Worm (Caenorhabditis elegans): ENCODE measurements around the gene lgc-56.
"Not testable (repeated sequence)": the region's sequence is repeated elsewhere in the genome, so short reads cannot be mapped to it uniquely, and the experiment has no call there.

lgc-56 gene

ce11 chrII:5157525-5157924 is 27.3 kb downstream of the lgc-56 start, which contains the start of gene srb-13:
srb-13 (minus strand) TSS chrII:5157625.
- TF ChIP-seq nfya-1 (tag; optimal IDR thresholded peaks at IDR 0.05) = no peak
- TF ChIP-seq elt-4 (tag; optimal IDR thresholded peaks at IDR 0.05) = no peak
- no peak for TF ChIP-seq ceh-31 (tag; optimal IDR thresholded peaks at IDR 0.05)
- no peak for TF ChIP-seq lin-11 (tag; optimal IDR thresholded peaks at IDR 0.05)
- TF ChIP-seq ztf-16 (tag; optimal IDR thresholded peaks at IDR 0.05) = no peak
- TF ChIP-seq F13H6.1 (tag; optimal IDR thresholded peaks at IDR 0.05) = no peak
- TF ChIP-seq ceh-45 (GFP tag; IDR thresholded peaks at IDR 0.05) = no peak
- TF ChIP-seq ceh-34 (tag; optimal IDR thresholded peaks at IDR 0.05) = no peak
- TF ChIP-seq ceh-18 (tag; optimal IDR thresholded peaks at IDR 0.05) = no peak

DNA sequence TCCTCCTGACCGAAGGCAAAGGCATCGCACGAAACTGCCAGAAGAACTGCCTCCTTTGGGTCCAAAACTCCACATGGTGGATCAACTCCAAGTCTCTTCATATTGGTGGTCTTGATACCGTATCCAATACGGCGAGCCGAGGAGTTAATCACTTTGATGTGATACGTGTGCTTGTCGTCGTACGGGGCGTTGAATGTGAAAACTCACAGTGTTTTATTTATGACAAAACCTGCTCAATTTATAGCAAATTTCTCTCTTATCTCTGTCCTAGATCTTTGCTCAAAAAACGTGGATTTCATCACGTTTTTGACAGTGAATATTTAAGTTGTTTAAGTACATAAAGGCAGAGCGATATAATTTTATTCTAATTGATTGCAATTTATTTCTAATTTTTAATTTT is 28.6 kb downstream of the lgc-56 start, which contains the start of gene F58A6.9:
Gene F58A6.9, minus strand, starts transcription at position 101 of the 400 bp plus-strand sequence.
- not testable (repeated sequence) for TF ChIP-seq unc-3 (GFP tag; conservative IDR thresholded peaks at IDR 0.05); unc-3 (tag; optimal IDR thresholded peaks at IDR 0.05); pag-3 (tag; optimal IDR thresholded peaks at IDR 0.05; ENCODE audit: borderline replicate concordance); elt-2 (tag; optimal IDR thresholded peaks at IDR 0.05)

DNA sequence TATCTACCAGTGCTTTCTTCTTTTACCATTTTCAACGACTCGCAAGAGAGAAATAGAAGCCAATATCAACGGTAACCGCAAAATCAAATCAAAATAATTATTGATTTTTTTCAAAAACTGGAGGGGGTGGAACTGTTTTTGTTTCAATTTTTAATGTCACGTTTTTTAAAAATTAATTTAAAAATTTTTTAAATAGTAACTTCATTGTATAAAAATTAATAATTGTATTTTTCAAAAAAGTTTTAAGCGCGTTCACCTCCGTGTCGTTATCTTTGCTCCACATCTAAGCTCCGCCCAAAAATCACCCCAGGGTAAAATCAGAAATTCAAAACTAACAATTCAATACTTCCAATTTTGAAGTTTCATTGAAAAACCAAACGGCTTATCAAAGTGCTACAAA is 30.9 kb downstream of the lgc-56 start, which contains the start of gene C27D6.11:
Gene C27D6.11, minus strand, starts transcription at position 101 of the 400 bp plus-strand sequence.
- TF ChIP-seq pqm-1 (tag; optimal IDR thresholded peaks at IDR 0.05) = no peak
- no peak for TF ChIP-seq pros-1 (tag; optimal IDR thresholded peaks at IDR 0.05)
- no peak for TF ChIP-seq dmd-4 (tag; optimal IDR thresholded peaks at IDR 0.05; ENCODE audit: borderline replicate concordance)

DNA sequence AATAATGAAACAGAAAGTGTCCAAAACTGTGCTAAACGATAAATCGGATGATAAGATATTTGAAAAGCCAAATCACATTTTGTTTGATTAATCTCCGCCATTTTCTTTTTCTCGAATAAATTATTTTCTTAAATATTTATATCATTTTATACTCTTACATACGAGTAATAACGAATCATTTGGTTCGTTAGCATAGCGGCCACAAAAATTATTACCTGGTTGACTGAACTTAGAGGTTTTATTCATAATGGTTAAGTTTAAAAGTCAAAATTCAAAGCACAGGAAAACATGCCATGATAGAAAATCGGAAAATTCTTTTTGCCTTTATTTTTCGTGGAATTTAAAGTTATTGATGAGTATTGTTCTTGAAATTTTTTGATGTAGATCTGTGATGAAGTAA is 33.1 kb downstream of the lgc-56 start, which contains the start of gene srb-5:
Gene srb-5, minus strand, starts transcription at position 101 of the 400 bp plus-strand sequence.
- TF ChIP-seq C38D4.7 (GFP tag; optimal IDR thresholded peaks at IDR 0.05) (no peak), gmeb-2 (tag; optimal IDR thresholded peaks at IDR 0.05) (no peak), dmd-4 (tag; optimal IDR thresholded peaks at IDR 0.05; ENCODE audit: borderline replicate concordance) (no peak), eyg-1 (tag; optimal IDR thresholded peaks at IDR 0.05) (no peak), elt-4 (tag; optimal IDR thresholded peaks at IDR 0.05) (no peak), sox-2 (GFP tag; IDR thresholded peaks at IDR 0.05) (no peak), ceh-31 (tag; optimal IDR thresholded peaks at IDR 0.05) (no peak), zip-5 (tag; optimal IDR thresholded peaks at IDR 0.05) (no peak)

- TF ChIP-seq pat-9 (tag; optimal IDR thresholded peaks at IDR 0.05) (no peak), pha-2 (tag; optimal IDR thresholded peaks at IDR 0.05) (no peak), che-1 (tag; optimal IDR thresholded peaks at IDR 0.05) (no peak), zip-5 (tag; optimal IDR thresholded peaks at IDR 0.05) (no peak), nhr-232 (tag; optimal IDR thresholded peaks at IDR 0.05) (no peak), hlh-30 (tag; optimal IDR thresholded peaks at IDR 0.05; ENCODE audit: insufficient read depth) (no peak), ceh-34 (tag; optimal IDR thresholded peaks at IDR 0.05) (no peak), tbx-2 (tag; optimal IDR thresholded peaks at IDR 0.05) (no peak), nhr-11 (tag; optimal IDR thresholded peaks at IDR 0.05) (no peak)
Measured at ce11 chrII:5166738-5167137, 36.6 kb downstream of the lgc-56 start, which contains the start of gene srb-3. srb-3 (minus strand) TSS chrII:5166838.

DNA sequence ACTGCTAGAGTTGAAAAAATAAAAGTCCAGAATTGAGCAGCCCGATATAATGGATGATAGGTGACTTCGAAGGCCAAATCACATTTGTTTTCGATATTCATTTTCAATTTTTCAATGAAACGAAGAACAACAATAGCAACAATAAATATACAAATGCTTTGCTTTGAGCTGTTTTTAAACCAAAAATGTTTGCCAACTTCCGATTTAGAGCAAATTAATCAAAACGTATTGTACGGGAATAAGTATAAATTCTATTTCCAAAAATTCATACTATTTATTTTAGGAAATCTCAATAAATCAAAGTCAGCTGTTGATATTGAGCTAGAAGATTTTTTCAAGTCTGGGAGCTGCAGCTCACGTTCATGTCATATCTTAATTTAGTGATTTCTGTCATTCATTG is 40.8 kb downstream of the lgc-56 start, which contains the start of gene srb-1:
Gene srb-1, minus strand, starts transcription at position 101 of the 400 bp plus-strand sequence.
- TF ChIP-seq unc-55 (GFP tag; optimal IDR thresholded peaks at IDR 0.05) (no peak), rnt-1 (tag; optimal IDR thresholded peaks at IDR 0.05) (no peak), pax-1 (tag; optimal IDR thresholded peaks at IDR 0.05) (no peak), unc-42 (tag; optimal IDR thresholded peaks at IDR 0.05) (no peak), hlh-15 (tag; optimal IDR thresholded peaks at IDR 0.05) (no peak), ztf-16 (tag; optimal IDR thresholded peaks at IDR 0.05) (no peak), Y22D7AL.16 (tag; optimal IDR thresholded peaks at IDR 0.05) (no peak), ceh-24 (tag; optimal IDR thresholded peaks at IDR 0.05) (no peak), ceh-34 (tag; optimal IDR thresholded peaks at IDR 0.05) (no peak), tbx-2 (tag; optimal IDR thresholded peaks at IDR 0.05) (no peak), ceh-48 (tag; optimal IDR thresholded peaks at IDR 0.05) (no peak), lin-11 (tag; optimal IDR thresholded peaks at IDR 0.05) (no peak), lim-6 (tag; optimal IDR thresholded peaks at IDR 0.05) (no peak), ceh-18 (tag; optimal IDR thresholded peaks at IDR 0.05) (no peak), ceh-14 (tag; optimal IDR thresholded peaks at IDR 0.05) (no peak), hlh-30 (tag; optimal IDR thresholded peaks at IDR 0.05; ENCODE audit: insufficient read depth) (no peak), ttx-3 (tag; optimal IDR thresholded peaks at IDR 0.05) (no peak), nfya-1 (tag; optimal IDR thresholded peaks at IDR 0.05) (no peak), hlh-6 (tag; optimal IDR thresholded peaks at IDR 0.05) (no peak)

Measured in whole organism, late embryonic.